Worm (Caenorhabditis elegans): ENCODE data around the gene T22B2.3.
A peak's percentile ranks its signal among the peaks of the same experiment; 100 is the strongest.

The T22B2.3 gene

DNA sequence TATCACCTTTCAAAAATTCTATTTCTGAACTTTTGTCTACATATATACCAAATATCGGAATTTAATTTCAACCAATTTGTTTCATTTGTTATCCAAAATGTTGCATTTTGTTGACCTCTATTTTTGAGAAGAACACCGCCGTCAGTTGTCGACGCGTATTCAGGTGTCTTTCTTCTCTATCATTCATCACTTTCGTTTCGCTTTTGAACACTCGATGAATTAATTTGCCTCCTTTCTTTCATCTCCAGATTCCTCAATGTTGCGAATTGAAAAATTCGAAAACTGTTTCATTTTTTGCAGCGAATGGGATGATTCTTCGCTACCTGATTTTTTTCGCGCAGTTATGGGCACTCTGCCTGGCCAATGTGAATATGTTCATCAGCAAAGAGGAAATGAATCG, 41.1 kb downstream of the T22B2.3 start, which contains the start of gene lin-18:
lin-18 (plus strand) TSS at position 301 of the 400 bp plus-strand sequence.
- TF ChIP-seq Y67H2A.10 (GFP tag; conservative IDR thresholded peaks at IDR 0.05) (no peak), let-526 (GFP tag; IDR thresholded peaks at IDR 0.05) (no peak), K11D2.4 (GFP tag; IDR thresholded peaks at IDR 0.05) (no peak), ccch-3 (GFP tag; optimal IDR thresholded peaks at IDR 0.05) (no peak), mcd-1 (GFP tag; IDR thresholded peaks at IDR 0.05) (no peak)

DNA sequence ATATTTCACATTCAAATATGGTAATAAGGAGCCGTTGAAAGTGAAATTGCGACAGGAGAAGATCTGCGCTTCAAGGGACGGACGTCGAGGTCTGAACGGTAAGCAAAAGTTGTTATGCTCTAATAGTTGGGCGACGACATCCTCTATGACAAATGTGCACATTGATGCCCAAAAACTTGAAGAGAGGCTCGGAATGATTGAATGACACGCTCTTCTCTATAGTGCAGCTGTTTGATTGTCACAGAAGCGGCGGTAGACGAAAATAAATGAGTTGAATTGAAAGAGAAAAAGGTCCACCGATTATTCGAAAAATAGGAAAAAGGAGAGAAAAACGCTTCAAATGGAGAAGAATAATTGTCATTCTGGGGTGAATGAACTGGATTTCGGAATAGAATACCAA, 42.1 kb downstream of the T22B2.3 start:
- TF ChIP-seq B0261.1 (tag; optimal IDR thresholded peaks at IDR 0.05): no peak

DNA sequence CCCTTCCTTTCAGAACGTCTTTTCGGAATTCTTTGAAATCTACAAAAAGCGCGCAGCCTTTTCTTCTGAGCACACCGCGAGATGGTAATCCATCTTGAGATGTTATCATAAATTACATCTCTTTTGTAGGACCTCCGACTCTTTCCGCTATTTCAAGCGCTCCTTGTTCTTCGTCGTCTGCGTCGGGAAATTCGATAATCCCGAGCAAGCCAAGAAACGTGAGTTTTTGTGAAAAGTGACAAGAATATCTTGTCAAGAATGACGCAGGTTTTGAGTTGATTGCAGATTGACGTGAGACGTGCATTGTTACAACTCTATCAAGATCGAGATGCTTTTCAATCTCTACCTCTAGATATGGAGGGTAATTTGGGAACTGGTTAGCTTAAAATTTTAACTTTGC, 43.2 kb downstream of the T22B2.3 start:
- TF ChIP-seq F10E7.11 (tag; optimal IDR thresholded peaks at IDR 0.05): no peak
- no peak for TF ChIP-seq mes-4 (tag; optimal IDR thresholded peaks at IDR 0.05)
- TF ChIP-seq bed-2 (GFP tag; IDR thresholded peaks at IDR 0.05): no peak
- TF ChIP-seq F57A8.1 (GFP tag; optimal IDR thresholded peaks at IDR 0.05): no peak
- no peak for TF ChIP-seq ztf-6 (GFP tag; IDR thresholded peaks at IDR 0.05)
- TF ChIP-seq pha-4 (tag; optimal IDR thresholded peaks at IDR 0.05): no peak
- TF ChIP-seq Y95B8A.8 (GFP tag; IDR thresholded peaks at IDR 0.05): no peak
- TF ChIP-seq hmg-1.2 (GFP tag; IDR thresholded peaks at IDR 0.05): no peak
- no peak for TF ChIP-seq tlf-1 (GFP tag; optimal IDR thresholded peaks at IDR 0.05)
- TF ChIP-seq ceh-40 (GFP tag; IDR thresholded peaks at IDR 0.05): no peak
- TF ChIP-seq cebp-2 (GFP tag; IDR thresholded peaks at IDR 0.05): no peak
- TF ChIP-seq nhr-27 (tag; optimal IDR thresholded peaks at IDR 0.05): no peak
- TF ChIP-seq die-1 (tag; optimal IDR thresholded peaks at IDR 0.05): no peak
- no peak for TF ChIP-seq Y67H2A.10 (GFP tag; conservative IDR thresholded peaks at IDR 0.05)
- no peak for TF ChIP-seq let-607 (tag; optimal IDR thresholded peaks at IDR 0.05)
- no peak for TF ChIP-seq ztf-26 (tag; optimal IDR thresholded peaks at IDR 0.05)

DNA sequence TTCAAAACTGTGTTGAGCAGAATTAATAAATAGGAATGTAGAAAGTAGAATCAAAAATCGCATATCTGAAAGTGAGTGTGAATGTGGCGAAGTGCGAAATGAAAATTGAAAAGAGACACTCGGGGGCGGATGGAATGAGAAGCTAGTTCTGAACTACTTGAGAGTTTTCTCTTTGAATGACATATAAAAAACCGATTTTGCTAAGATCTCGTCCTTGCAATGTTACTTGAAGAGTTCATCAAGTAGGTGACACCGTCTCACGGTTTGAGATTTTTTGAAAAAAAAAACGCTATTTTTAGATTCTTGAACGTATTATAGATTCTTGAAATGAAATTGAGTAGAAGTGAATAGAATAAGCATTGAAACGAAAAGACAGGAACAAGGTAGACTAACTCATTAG, 49.2 kb downstream of the T22B2.3 start, which contains the start of gene C16B8.2:
C16B8.2 (minus strand) TSS at position 101 of the 400 bp plus-strand sequence.
- TF ChIP-seq madf-8 (GFP tag; conservative IDR thresholded peaks at IDR 0.05) (no peak), F33H1.4 (GFP tag; IDR thresholded peaks at IDR 0.05) (no peak), T26A5.8 (tag; optimal IDR thresholded peaks at IDR 0.05) (no peak), dox-1 (GFP tag; IDR thresholded peaks at IDR 0.05) (no peak), Y56A3A.18 (GFP tag; IDR thresholded peaks at IDR 0.05) (no peak), lin-35 (GFP tag; optimal IDR thresholded peaks at IDR 0.05) (no peak), aptf-2 (GFP tag; conservative IDR thresholded peaks at IDR 0.05) (no peak), ceh-91 (GFP tag; IDR thresholded peaks at IDR 0.05) (no peak), die-1 (tag; optimal IDR thresholded peaks at IDR 0.05) (no peak), attf-3 (GFP tag; conservative IDR thresholded peaks at IDR 0.05) (no peak)

DNA sequence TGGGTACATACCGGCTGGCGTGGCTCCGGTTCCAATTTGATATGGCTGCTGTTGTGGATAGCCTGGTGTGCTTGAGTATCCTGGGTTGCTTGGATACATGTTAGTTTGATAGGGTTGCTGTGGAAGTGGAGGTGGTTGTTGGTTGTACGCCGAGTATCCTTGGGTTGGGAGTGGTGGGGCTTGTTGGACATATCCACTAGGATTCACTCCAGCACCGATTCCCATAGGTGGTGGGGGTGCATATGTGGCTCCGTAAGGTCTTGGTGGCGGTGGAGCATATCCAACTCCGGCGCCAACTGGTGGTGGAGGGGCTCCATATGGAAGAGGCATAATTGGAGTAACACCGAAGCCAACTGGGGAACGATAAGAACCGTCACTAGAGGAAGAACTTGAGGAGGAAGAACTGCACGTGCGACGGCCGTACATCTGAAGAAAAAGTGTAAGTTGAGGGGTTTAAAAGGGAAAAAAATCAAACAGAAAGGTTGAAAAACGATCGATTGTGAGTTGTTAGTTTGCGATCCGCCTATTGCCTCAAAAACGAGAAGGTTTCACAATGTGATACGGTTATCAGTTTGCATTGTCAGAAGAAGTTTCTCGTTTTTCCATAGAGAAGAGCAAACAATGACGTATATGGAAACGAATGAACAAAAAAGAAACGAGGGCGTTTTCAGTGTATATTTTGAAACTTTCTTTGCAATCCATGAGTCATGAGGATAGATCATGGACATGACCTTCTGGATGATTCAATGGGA, 51.3 kb downstream of the T22B2.3 start, which contains the start of gene C16B8.3:
C16B8.3 (minus strand) TSS at position 426 of the 752 bp plus-strand sequence.
- TF ChIP-seq F57A8.1 (GFP tag; optimal IDR thresholded peaks at IDR 0.05): no peak
- TF ChIP-seq sdz-38 (tag; optimal IDR thresholded peaks at IDR 0.05): no peak
- no peak for TF ChIP-seq ztf-3 (GFP tag; optimal IDR thresholded peaks at IDR 0.05)
- no peak for TF ChIP-seq F33H1.4 (GFP tag; IDR thresholded peaks at IDR 0.05)
- TF ChIP-seq Y53G8AR.9 (GFP tag; conservative IDR thresholded peaks at IDR 0.05): 0 out of 2 replicates have a peak, but pooled peaks have one; percentile 45
- TF ChIP-seq bed-1 (GFP tag; IDR thresholded peaks at IDR 0.05): no peak
- TF ChIP-seq lin-54 (GFP tag; optimal IDR thresholded peaks at IDR 0.05): no peak
- TF ChIP-seq Y56A3A.18 (GFP tag; IDR thresholded peaks at IDR 0.05): 0 out of 2 replicates have a peak, but pooled peaks have one; percentile 14
- no peak for TF ChIP-seq ceh-79 (tag; optimal IDR thresholded peaks at IDR 0.05)
- TF ChIP-seq dpff-1 (tag; optimal IDR thresholded peaks at IDR 0.05): no peak
- TF ChIP-seq K12H6.12 (tag; optimal IDR thresholded peaks at IDR 0.05): no peak
- TF ChIP-seq D2030.7 (GFP tag; IDR thresholded peaks at IDR 0.05): no peak
- TF ChIP-seq F22D6.2 (tag; optimal IDR thresholded peaks at IDR 0.05): no peak
- TF ChIP-seq mes-4 (tag; optimal IDR thresholded peaks at IDR 0.05): no peak
- peak in 1 of 2 experiments; percentile 32 for TF ChIP-seq let-607 (tag; optimal IDR thresholded peaks at IDR 0.05)
- TF ChIP-seq nhr-80 (tag; optimal IDR thresholded peaks at IDR 0.05): peak; percentile 69
- TF ChIP-seq F23B12.7 (tag; optimal IDR thresholded peaks at IDR 0.05; ENCODE audit: insufficient read depth): peak; percentile 62

Measured in whole organism, young adult.